Worm (Caenorhabditis elegans): ENCODE results near the gene irld-8.

DNA sequence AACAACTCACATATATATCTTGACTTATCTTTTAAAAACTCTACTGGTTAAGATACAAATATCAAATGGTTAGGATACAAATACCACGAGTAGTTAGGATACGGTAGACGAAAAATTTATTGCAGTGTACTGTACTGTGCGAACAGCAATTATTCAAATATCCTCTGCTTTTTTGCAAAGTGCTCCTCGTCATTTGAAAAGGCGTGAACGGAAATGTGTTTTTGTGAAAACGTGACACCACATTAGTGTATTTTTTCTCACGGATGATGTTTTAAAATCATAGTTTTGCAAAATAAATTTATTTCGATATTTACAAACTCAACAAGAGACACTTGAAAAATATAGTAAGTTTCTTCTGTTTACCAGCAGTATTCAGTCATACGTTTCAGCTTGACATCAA lies 3.2 kb downstream of the irld-8 start, which contains the start of gene F42G8.8:
- TF ChIP-seq Y22D7AL.16 (tag; optimal IDR thresholded peaks at IDR 0.05), result no peak
- TF ChIP-seq lin-11 (tag; optimal IDR thresholded peaks at IDR 0.05), result no peak
- no peak for TF ChIP-seq gmeb-2 (tag; optimal IDR thresholded peaks at IDR 0.05)
- TF ChIP-seq ets-4 (tag; optimal IDR thresholded peaks at IDR 0.05), result no peak
- TF ChIP-seq pha-4 (tag; optimal IDR thresholded peaks at IDR 0.05), result no peak
- TF ChIP-seq pha-2 (tag; optimal IDR thresholded peaks at IDR 0.05), result no peak
- no peak for TF ChIP-seq elt-4 (tag; optimal IDR thresholded peaks at IDR 0.05)
- TF ChIP-seq zip-5 (tag; optimal IDR thresholded peaks at IDR 0.05), result no peak
- no peak for TF ChIP-seq ama-1 (optimal IDR thresholded peaks at IDR 0.05)
- no peak for TF ChIP-seq pqm-1 (tag; optimal IDR thresholded peaks at IDR 0.05)
- no peak for TF ChIP-seq T23F11.4 (GFP tag; optimal IDR thresholded peaks at IDR 0.05)
- no peak for TF ChIP-seq nhr-11 (tag; optimal IDR thresholded peaks at IDR 0.05)

All from whole organism, late embryonic.